Fruit fly (Drosophila melanogaster) whole organism, wandering third instar larva: ENCODE measurements around the gene CG9106.

Experiments
- Dif ChIP-seq: fragments of 200-275, 200-300 bp; sonication (Bioruptor generic); optimal IDR thresholded peaks from 2 replicates; lab custom pipeline; 2018; ENCODE audit warnings: missing biosample characterization, missing genetic modification characterization; ENCODE audit not compliant: partially characterized antibody
- Hr78 ChIP-seq: fragments of >200 bp; optimal IDR thresholded peaks from 2 replicates; lab custom pipeline; 2017; ENCODE audit warnings: missing biosample characterization, missing genetic modification characterization
- Jra ChIP-seq: sonication (Bioruptor generic); optimal IDR thresholded peaks from 2 replicates; lab custom pipeline; 2016; ENCODE audit warnings: missing biosample characterization, missing genetic modification characterization
- Mio ChIP-seq: sonication (Bioruptor generic); optimal IDR thresholded peaks from 2 replicates; lab custom pipeline; 2016; ENCODE audit warnings: missing biosample characterization, missing genetic modification characterization
- OdsH ChIP-seq: fragments of 200-800 bp; sonication (Bioruptor generic); optimal IDR thresholded peaks from 2 replicates; lab custom pipeline; 2016; ENCODE audit warnings: missing biosample characterization, mild to moderate bottlenecking, missing genetic modification characterization
- brk ChIP-seq: fragments of 200-800 bp; sonication (Bioruptor generic); optimal IDR thresholded peaks from 2 replicates; lab custom pipeline; 2016; ENCODE audit warnings: missing biosample characterization, mild to moderate bottlenecking, missing genetic modification characterization
- dsf ChIP-seq: sonication (Bioruptor generic); optimal IDR thresholded peaks from 2 replicates; lab custom pipeline; 2016; ENCODE audit warnings: missing biosample characterization, missing genetic modification characterization, borderline replicate concordance
- lola ChIP-seq: fragments of >200 bp; optimal IDR thresholded peaks from 2 replicates; lab custom pipeline; 2017; ENCODE audit warnings: missing biosample characterization, missing genetic modification characterization
- psq ChIP-seq: fragments of 200-800 bp; sonication (Bioruptor generic); optimal IDR thresholded peaks from 3 replicates; lab custom pipeline; 2017; ENCODE audit warnings: missing biosample characterization, mild to moderate bottlenecking, missing genetic modification characterization, moderate library complexity
- rgr ChIP-seq: fragments of 200-800 bp; sonication (Bioruptor generic); optimal IDR thresholded peaks from 3 replicates; lab custom pipeline; 2016; ENCODE audit warnings: missing biosample characterization, mild to moderate bottlenecking, missing genetic modification characterization
- usp ChIP-seq: fragments of >200 bp; optimal IDR thresholded peaks from 2 replicates; lab custom pipeline; 2017; ENCODE audit warnings: missing biosample characterization, missing genetic modification characterization
- woc ChIP-seq: sonication (Bioruptor generic); optimal IDR thresholded peaks from 2 replicates; lab custom pipeline; 2016; ENCODE audit warnings: missing biosample characterization, mild to moderate bottlenecking, missing genetic modification characterization

DNA sequence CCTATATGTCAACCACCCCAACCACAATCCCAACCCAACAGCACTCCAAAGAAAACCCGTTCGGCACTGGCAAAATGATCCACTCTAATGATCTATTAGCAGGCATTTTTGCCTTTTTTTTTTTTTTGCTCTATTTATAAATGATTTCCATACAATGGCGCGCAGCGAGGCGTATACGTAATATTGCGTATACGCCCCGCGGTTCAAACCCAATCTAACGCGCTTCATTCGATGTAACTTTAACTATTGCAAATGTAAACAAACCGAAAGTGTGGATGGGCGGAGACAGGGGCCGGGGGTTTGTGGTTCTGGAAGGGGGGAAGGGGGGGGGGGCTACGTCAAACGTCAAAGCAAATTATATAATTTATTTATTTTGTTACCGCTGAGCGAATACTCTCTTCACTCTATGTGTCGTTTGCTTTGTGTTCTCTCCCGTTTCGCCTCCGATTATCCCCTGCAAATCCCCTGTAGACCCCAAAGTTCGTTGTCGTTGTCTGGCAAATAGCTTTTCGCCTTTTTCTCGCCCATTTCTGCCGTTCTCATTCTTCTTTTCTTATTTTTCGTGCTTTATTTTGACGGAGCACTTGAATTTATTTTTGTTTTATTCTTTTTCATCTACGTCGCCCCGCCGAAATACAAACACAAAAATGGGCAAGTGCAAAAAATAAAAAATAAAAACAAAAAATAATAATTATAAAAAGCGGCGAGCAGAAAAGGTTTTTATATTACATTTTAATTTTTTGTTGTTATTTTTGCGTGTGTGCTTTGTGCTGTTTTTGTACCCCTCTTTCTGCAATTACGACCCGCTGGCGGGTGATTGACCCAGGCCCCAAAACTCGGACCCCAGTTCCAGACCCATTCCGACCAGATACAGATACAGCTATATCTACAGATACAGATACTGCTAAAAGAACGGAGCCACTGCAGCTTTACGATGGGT is 31.2 kb upstream of the CG9106 start:
- TF ChIP-seq woc (GFP tag; lab: Kevin White, UChicago) (no peak), Hr78 (GFP tag; lab: Kevin White, UChicago) (no peak), dsf (no peak), Mio (GFP tag; lab: Kevin White, UChicago) (no peak), usp (no peak), rgr (GFP tag; lab: Kevin White, UChicago) (no peak), psq (GFP tag; lab: Kevin White, UChicago) (peak; percentile 74), lola (GFP tag; lab: Kevin White, UChicago) (no peak), Dif (peak; percentile 3), brk (no peak), Jra (GFP tag; lab: Kevin White, UChicago) (no peak), OdsH (GFP tag; lab: Kevin White, UChicago) (no peak)
